Fruit fly (Drosophila melanogaster) ovary, adult (tissue): ENCODE measurements around the gene Tbc1d15-17.

Source experiments
- CG17801 ChIP-seq: fragments of 200-800 bp; optimal IDR thresholded peaks from 2 replicates; lab custom pipeline; 2019; ENCODE audit warnings: missing biosample characterization, mild to moderate bottlenecking, missing genetic modification characterization, moderate library complexity; ENCODE audit not compliant: partially characterized antibody

Gene Tbc1d15-17

DNA sequence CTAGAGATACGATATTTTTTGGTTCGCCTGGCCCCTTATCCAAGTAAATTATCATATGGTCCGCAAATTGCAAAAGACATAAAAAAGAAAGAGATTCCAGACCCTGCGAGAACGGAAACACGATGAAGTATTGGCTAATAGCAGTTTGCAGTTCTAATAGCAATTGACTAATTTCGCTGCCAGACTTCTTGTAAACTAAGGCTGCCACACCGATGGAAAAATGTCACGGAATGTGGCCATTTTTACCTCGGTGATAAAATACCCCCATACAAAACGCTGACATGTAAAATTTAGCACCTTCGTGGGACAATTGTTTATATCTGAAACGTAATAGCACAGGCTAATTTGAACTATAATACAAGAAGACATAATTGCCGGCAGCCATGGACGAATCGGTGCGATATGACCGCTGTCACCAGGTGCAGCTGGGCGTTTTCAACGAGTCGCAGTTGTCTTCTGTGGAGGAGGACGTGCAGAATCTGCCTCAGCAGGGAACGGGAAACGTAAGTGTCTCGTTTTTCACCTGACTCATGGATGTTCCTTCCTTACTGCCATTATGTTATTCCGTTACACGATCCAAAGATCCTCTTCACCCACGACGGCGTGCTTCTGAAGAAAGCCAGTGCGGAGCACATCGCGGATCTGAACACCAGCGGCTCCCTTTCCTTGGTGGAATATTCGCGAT lies at the start of gene Tbc1d15-17, which contains the start of gene CG11617:
TSS of gene Tbc1d15-17 (plus strand) at position 51 of the 685 bp plus-strand sequence.
TSS of gene CG11617 (minus strand) at position 169 of the 685 bp plus-strand sequence.
- TF ChIP-seq CG17801 (GFP tag; lab: Kevin White, UChicago): peak; percentile 1

DNA sequence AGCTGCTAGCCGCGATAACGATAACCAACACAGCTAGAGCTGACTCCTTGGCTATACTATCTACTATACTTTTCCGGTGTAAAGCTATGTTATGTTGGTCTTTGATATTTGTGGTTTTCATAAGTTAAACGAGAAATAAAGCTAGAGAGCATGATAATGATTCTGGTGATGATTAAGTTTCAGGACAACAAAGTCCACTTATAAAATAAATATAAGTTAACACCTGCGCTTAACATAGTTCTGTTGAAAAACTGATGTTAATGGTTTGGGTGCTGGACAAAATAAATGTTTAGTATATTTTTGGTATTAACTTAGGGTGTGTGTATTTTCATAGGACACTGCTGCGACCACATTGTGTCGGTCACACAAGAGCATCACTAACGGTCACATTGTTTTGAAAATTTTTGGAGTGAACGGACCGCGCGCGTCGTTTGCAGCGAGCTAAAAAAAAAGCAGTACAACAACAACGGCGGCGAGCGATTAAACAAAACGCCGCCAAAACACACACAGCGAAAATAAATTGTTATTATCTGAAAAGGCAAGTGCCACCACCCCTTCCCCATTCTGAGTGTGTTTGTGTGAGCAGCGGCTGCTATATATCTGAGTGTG lies 48.2 kb upstream of the Tbc1d15-17 start, which contains the start of the genes CG33635 and spen:
TSS of gene CG33635 (minus strand) at position 16 of the 609 bp plus-strand sequence.
TSS of gene spen (plus strand) at position 384 of the 609 bp plus-strand sequence.
- peak; percentile 72 for TF ChIP-seq CG17801 (GFP tag; lab: Kevin White, UChicago)

- TF ChIP-seq CG17801 (GFP tag; lab: Kevin White, UChicago): peak; percentile 91
Observed at dm6 chr2L:160581-161452, 46.2 kb upstream of the Tbc1d15-17 start.

DNA sequence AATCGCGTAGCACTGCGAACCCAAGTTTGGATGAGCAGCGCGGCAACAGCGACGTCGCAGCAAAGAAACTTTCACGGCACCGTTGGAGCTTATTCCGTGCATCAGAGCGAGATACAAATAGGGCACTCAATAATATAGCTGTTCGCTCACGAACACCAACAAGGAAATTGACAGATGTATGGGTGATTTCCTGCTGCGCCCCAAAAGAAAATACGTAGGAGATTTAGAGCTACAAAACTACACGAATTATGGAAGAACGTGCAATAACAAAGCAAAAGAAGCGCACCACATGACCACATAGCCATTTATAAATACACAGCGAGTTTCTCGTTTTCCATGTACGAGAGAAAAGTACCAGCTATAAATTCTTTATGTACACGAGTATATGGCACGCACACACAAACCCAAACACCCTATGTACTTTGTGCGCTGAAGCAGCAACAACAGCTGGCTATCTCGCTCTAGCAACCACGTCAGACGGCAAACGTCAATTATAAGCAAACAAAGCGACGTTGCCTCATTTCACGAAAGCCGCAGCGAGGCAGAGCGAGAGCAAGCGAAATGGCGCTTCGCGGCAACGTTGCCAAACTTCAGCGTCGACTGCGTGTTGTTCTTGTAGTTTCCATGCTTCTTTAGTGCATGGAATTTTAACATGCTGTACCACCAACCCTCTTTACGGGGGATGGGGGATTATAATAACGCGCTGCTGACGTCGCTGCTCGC lies 45.4 kb upstream of the Tbc1d15-17 start:
- peak; percentile 95 for TF ChIP-seq CG17801 (GFP tag; lab: Kevin White, UChicago)

- no peak for TF ChIP-seq CG17801 (GFP tag; lab: Kevin White, UChicago)
Observed at dm6 chr2L:162208-162607, 44.8 kb upstream of the Tbc1d15-17 start.

DNA sequence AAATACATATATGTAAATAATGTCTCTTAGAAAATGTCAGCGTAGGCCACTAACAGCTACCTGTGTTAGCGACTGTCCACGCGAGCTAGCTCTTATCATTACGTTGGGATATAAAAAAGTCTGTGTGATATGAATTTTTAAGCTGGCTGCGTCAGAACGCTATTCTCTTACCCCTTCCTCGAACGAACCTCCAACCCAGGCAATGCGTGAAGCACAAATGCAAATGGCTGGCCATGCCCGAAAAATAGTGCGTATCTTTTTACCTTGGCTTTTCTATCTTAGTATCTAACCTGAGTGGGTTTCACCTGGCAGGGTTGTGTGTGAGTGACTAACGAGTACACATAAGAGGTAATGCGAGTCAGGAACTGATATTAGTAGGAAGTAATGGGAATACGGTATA lies 43.8 kb upstream of the Tbc1d15-17 start:
- no peak for TF ChIP-seq CG17801 (GFP tag; lab: Kevin White, UChicago)

dm6 chr2L:165253-165890 lies 41.6 kb upstream of the Tbc1d15-17 start:
- peak; percentile 1 for TF ChIP-seq CG17801 (GFP tag; lab: Kevin White, UChicago)

DNA sequence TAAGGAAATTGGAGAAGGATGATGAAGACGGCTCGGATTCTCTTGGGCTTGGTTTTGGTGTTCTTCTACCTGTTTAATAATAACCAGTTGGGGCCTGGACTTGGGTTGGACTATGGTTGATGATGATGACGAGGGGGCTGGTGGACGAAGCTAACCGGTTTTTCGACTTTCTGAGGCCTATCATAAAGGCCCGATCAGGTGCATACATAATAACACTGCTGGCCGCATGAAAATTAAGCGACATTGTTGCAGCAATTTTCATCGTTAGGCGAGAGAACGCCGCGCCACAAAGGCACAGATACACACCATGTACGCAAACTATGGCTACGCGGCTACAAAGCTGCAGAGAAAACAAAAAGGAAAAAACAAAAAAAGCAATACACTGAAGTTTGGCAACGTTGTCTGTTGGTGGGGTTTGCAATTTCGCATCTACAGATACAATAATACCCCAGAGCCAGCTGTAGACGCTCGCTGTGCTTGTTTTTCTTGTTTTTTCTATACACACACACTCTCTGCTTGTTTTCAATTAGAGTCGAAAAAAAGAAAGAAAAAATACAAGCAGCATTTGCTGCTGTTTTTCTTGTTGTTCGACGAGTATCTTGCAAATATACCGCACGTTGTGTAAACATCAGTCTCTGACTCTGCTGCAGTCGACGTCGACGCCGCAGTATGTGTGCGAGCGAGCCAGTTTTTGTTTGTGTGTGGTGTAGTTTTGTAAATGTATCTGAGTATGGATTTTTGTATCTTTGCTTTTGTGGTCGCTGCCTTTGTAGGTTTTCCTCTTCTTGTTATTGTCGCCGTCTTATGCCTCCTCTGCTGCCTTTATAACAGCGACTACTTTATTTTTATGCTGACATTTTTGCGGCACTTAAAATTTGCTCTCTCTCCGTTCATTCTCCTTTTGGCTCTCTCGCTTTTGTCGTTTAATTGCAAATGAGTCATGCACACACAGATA lies 40.6 kb upstream of the Tbc1d15-17 start:
- peak; percentile 97 for TF ChIP-seq CG17801 (GFP tag; lab: Kevin White, UChicago)

DNA sequence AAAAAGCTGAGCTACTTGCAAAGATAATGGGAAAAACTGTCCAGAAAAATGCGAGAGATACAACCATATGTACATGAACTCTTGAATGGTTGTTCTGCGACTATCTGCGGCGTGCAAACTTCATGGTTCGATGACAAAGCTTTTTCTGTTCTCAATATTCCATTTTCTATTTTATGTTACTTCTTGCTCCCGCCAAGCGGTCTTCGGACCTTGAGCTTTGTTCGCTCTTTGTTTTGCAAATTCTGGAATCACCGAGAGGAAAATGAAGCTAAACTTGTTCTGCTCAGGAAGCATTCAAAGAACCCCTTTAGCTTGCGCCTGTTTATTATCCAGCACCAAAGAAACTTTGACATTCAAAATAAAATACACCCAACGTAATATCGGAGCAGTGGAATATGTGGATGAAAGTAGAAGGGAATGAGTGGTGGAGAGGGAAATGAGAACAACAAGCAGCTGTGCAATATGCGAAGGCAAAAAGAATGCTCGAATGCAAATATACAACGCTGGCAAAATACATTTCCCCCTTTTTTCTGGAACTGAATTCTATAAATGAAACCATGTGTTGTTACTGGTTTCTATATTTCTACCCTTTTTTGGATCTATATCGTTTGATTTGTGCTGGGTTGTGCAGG lies 38.6 kb upstream of the Tbc1d15-17 start:
- TF ChIP-seq CG17801 (GFP tag; lab: Kevin White, UChicago): no peak

DNA sequence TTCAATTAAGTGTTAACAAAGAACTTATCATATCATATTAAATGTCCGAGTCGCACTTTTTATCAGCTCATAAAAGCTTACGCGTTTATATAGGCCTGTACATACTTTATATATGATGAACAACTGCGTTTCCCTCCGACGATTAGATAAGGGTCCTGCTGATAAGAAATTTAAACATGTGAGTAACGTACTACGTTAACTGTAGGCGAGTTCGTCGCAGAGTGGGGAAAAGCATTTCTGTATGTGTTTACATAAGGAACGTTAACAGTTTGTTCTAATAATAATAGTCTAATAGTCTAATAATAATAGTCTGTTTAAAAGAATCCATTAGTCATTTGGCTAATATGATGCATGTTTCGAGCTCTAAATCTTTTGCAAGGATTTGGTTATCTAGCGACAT lies 36.6 kb upstream of the Tbc1d15-17 start:
- TF ChIP-seq CG17801 (GFP tag; lab: Kevin White, UChicago): no peak

dm6 chr2L:171499-172250 lies 35.3 kb upstream of the Tbc1d15-17 start:
- TF ChIP-seq CG17801 (GFP tag; lab: Kevin White, UChicago): no peak

dm6 chr2L:175727-176126 lies 31.3 kb upstream of the Tbc1d15-17 start:
- TF ChIP-seq CG17801 (GFP tag; lab: Kevin White, UChicago): no peak
